Fruit fly (Drosophila melanogaster): ENCODE results near the gene CG15882.
A peak's percentile ranks its signal among the peaks of the same experiment; 100 is the strongest.

The CG15882 gene

DNA sequence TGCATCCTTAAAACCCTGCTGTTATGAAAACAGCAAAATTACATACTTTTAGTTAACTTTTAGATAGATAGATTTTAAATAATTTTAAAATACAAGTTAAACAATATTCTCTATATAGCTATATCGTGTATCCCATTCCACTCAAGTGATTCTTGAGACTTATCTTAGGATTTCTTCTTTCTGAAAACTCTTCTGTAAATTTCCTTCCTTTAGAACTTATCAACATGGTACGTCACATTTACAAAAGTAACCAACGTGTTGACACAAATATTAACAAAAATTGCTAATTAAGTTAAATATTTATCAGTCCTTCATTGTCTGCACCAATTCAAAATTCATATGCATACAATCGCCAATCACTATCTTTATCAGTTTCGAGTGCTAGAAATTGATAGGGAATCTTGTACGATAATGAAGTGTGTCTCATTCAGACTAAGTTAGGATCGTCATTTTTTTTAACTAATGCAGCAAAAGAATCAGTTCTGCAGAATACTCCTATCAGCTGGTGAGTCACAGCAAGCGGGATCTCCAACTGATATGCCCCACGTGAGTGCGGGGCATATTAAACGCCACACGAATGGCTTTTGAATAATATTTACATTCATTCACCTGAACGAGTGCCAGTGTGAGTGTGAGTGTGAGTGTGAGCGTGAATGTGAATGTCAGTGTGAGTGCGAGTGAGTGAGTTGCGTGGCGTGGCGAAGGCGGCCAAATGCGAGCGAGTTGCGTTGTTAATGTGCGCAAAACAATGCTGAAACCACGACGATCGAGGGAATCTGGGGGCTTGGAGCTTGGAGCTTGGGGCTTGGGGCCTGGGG lies 43.6 kb upstream of the CG15882 start (continued):
- TF ChIP-seq CG32264 (GFP tag; optimal IDR thresholded peaks at IDR 0.05) (no peak), Dif (GFP tag; optimal IDR thresholded peaks at IDR 0.05; ENCODE audit: partially characterized antibody) (no peak)

dm6 chrX:19167032-19167568 lies 42.9 kb upstream of the CG15882 start, which contains the start of gene RhoGAP18B:
Gene RhoGAP18B (minus strand): TSS chrX:19167082.
- TF ChIP-seq OdsH (GFP tag; optimal IDR thresholded peaks at IDR 0.05) (no peak), CG9705 (GFP tag; optimal IDR thresholded peaks at IDR 0.05) (no peak), tai (GFP tag; optimal IDR thresholded peaks at IDR 0.05) (no peak), brk (GFP tag; optimal IDR thresholded peaks at IDR 0.05) (no peak), foxo (GFP tag; optimal IDR thresholded peaks at IDR 0.05) (no peak), GATAd (GFP tag; optimal IDR thresholded peaks at IDR 0.05) (no peak), pan (optimal IDR thresholded peaks at IDR 0.05) (no peak), Rel (GFP tag; optimal IDR thresholded peaks at IDR 0.05) (no peak), Rel (tag; optimal IDR thresholded peaks at IDR 0.05) (peak; percentile 12), Hr78 (GFP tag; optimal IDR thresholded peaks at IDR 0.05) (no peak), lola (GFP tag; optimal IDR thresholded peaks at IDR 0.05) (peak; percentile 3), CrebA (GFP tag; optimal IDR thresholded peaks at IDR 0.05; ENCODE audit: borderline replicate concordance) (no peak), Mio (GFP tag; optimal IDR thresholded peaks at IDR 0.05) (no peak), HLH106 (tag; optimal IDR thresholded peaks at IDR 0.05) (no peak)

- no peak for TF ChIP-seq Hnf4 (GFP tag; optimal IDR thresholded peaks at IDR 0.05)
- TF ChIP-seq dmrt93B (GFP tag; optimal IDR thresholded peaks at IDR 0.05), result peak; percentile 52
- no peak for TF ChIP-seq psq (GFP tag; optimal IDR thresholded peaks at IDR 0.05)
- no peak for TF ChIP-seq Hr83 (GFP tag; optimal IDR thresholded peaks at IDR 0.05; ENCODE audit: poor library complexity, severe bottlenecking)
- no peak for TF ChIP-seq tai (GFP tag; optimal IDR thresholded peaks at IDR 0.05)
- TF ChIP-seq Hr78 (GFP tag; optimal IDR thresholded peaks at IDR 0.05), result no peak
- no peak for TF ChIP-seq dsf (GFP tag; optimal IDR thresholded peaks at IDR 0.05; ENCODE audit: borderline replicate concordance)
- no peak for TF ChIP-seq woc (GFP tag; optimal IDR thresholded peaks at IDR 0.05)
- peak in 1 of 2 experiments; percentile 68 for TF ChIP-seq foxo (GFP tag; optimal IDR thresholded peaks at IDR 0.05)
- TF ChIP-seq CG32264 (GFP tag; optimal IDR thresholded peaks at IDR 0.05), result no peak
- no peak for TF ChIP-seq Jra (GFP tag; optimal IDR thresholded peaks at IDR 0.05)
- TF ChIP-seq h (GFP tag; optimal IDR thresholded peaks at IDR 0.05), result peak; percentile 57
- TF ChIP-seq sage (GFP tag; optimal IDR thresholded peaks at IDR 0.05), result no peak
- no peak for TF ChIP-seq Mio (GFP tag; optimal IDR thresholded peaks at IDR 0.05)
- no peak for TF ChIP-seq Vsx2 (GFP tag; optimal IDR thresholded peaks at IDR 0.05; ENCODE audit: partially characterized antibody)
- no peak for TF ChIP-seq lola (GFP tag; optimal IDR thresholded peaks at IDR 0.05)
- no peak for TF ChIP-seq Myc (optimal IDR thresholded peaks at IDR 0.05)
- TF ChIP-seq Abd-B (GFP tag; optimal IDR thresholded peaks at IDR 0.05), result no peak
- TF ChIP-seq usp (GFP tag; optimal IDR thresholded peaks at IDR 0.05), result no peak
- TF ChIP-seq GATAd (GFP tag; optimal IDR thresholded peaks at IDR 0.05), result no peak
- no peak for TF ChIP-seq jim (GFP tag; optimal IDR thresholded peaks at IDR 0.05)
- TF ChIP-seq br (GFP tag; optimal IDR thresholded peaks at IDR 0.05), result peak; percentile 13
- TF ChIP-seq CrebA (GFP tag; optimal IDR thresholded peaks at IDR 0.05; ENCODE audit: borderline replicate concordance), result no peak
- TF ChIP-seq pan (optimal IDR thresholded peaks at IDR 0.05), result no peak
- no peak for TF ChIP-seq rgr (GFP tag; optimal IDR thresholded peaks at IDR 0.05)
- TF ChIP-seq Sp1 (GFP tag; optimal IDR thresholded peaks at IDR 0.05), result peak; percentile 66
- peak; percentile 58 for TF ChIP-seq HLH106 (tag; optimal IDR thresholded peaks at IDR 0.05)
- TF ChIP-seq brk (GFP tag; optimal IDR thresholded peaks at IDR 0.05), result no peak
- no peak for TF ChIP-seq N (GFP tag; optimal IDR thresholded peaks at IDR 0.05)
- no peak for TF ChIP-seq sv (GFP tag; optimal IDR thresholded peaks at IDR 0.05)
- TF ChIP-seq OdsH (GFP tag; optimal IDR thresholded peaks at IDR 0.05), result no peak
- peak; percentile 5 for TF ChIP-seq Dfd (GFP tag; optimal IDR thresholded peaks at IDR 0.05)
- TF ChIP-seq ey (GFP tag; optimal IDR thresholded peaks at IDR 0.05), result peak; percentile 17
- no peak for TF ChIP-seq dl (GFP tag; optimal IDR thresholded peaks at IDR 0.05; ENCODE audit: insufficient read depth in 1 of 2, partially characterized antibody in 2 of 2)
- no peak for TF ChIP-seq Dif (GFP tag; optimal IDR thresholded peaks at IDR 0.05; ENCODE audit: partially characterized antibody)
- no peak for TF ChIP-seq CG9705 (GFP tag; optimal IDR thresholded peaks at IDR 0.05)
- TF ChIP-seq fru (GFP tag; optimal IDR thresholded peaks at IDR 0.05), result peak; percentile 48
- no peak for TF ChIP-seq Rel (GFP tag; optimal IDR thresholded peaks at IDR 0.05)
- peak; percentile 30 for TF ChIP-seq Rel (tag; optimal IDR thresholded peaks at IDR 0.05)
Measured at dm6 chrX:19166152-19166935, 42.2 kb upstream of the CG15882 start.

Data from whole organism, wandering third instar larva.